Fruit fly (Drosophila melanogaster) whole organism, embryonic: ENCODE data around the gene Lmpt.

ENCODE experiments used
- BEAF-32 ChIP-seq: fragments of 200-800 bp; sonication (Bioruptor generic); optimal IDR thresholded peaks from 3 replicates; lab custom pipeline; 2017; ENCODE audit warnings: missing biosample characterization, missing genetic modification characterization, mild to moderate bottlenecking, moderate library complexity, missing genetic modification reagents
- Bgb ChIP-seq: fragments of 200-800 bp; sonication (Bioruptor generic); IDR thresholded peaks from 2 replicates; pipeline ENCODE4 v1.3.6; 2022; ENCODE audit warnings: missing biosample characterization, missing genetic modification characterization; ENCODE audit not compliant: partially characterized antibody
- Blimp-1 ChIP-seq: fragments of 200-800 bp; sonication (Bioruptor generic); optimal IDR thresholded peaks from 3 replicates; lab custom pipeline; 2018; ENCODE audit warnings: missing biosample characterization, missing genetic modification characterization, mild to moderate bottlenecking, moderate library complexity, missing genetic modification reagents
- CG10274 ChIP-seq: fragments of 200-800 bp; sonication (Bioruptor generic); optimal IDR thresholded peaks from 3 replicates; lab custom pipeline; 2017; ENCODE audit warnings: missing biosample characterization, mild to moderate bottlenecking, missing genetic modification characterization
- CG11456 ChIP-seq: fragments of 200-800 bp; sonication (Bioruptor generic); IDR thresholded peaks from 3 replicates; pipeline ENCODE4 v1.3.6; 2022; ENCODE audit warnings: missing biosample characterization, missing genetic modification characterization
- CG13287 ChIP-seq: fragments of 200-800 bp; sonication (Bioruptor generic); IDR thresholded peaks from 2 replicates; pipeline ENCODE4 v1.3.6; 2022; ENCODE audit warnings: missing biosample characterization, missing genetic modification characterization; ENCODE audit not compliant: partially characterized antibody
- CG1603 ChIP-seq: fragments of 200-800 bp; sonication (Bioruptor generic); optimal IDR thresholded peaks from 2 replicates; lab custom pipeline; 2019; ENCODE audit warnings: missing biosample characterization, mild to moderate bottlenecking, missing genetic modification characterization, moderate library complexity
- CG17829 ChIP-seq: fragments of 200-800 bp; optimal IDR thresholded peaks from 2 replicates; lab custom pipeline; 2019; ENCODE audit warnings: missing biosample characterization, mild to moderate bottlenecking, missing genetic modification characterization, moderate library complexity
- CG30020 ChIP-seq: fragments of 200-800 bp; optimal IDR thresholded peaks from 2 replicates; lab custom pipeline; 2019; ENCODE audit warnings: missing biosample characterization, mild to moderate bottlenecking, missing genetic modification characterization, moderate library complexity
- CG3065 ChIP-seq: fragments of 200-800 bp; sonication (Bioruptor generic); optimal IDR thresholded peaks from 2 replicates; lab custom pipeline; 2016; ENCODE audit warnings: missing biosample characterization, missing genetic modification characterization
- CG42726 ChIP-seq: fragments of 200-800 bp; sonication (Bioruptor generic); IDR thresholded peaks from 2 replicates; pipeline ENCODE4 v1.3.6; 2022; ENCODE audit warnings: missing biosample characterization, missing genetic modification characterization; ENCODE audit not compliant: partially characterized antibody
- CG4424 ChIP-seq: fragments of 200-800 bp; sonication (Bioruptor generic); optimal IDR thresholded peaks from 3 replicates; lab custom pipeline; 2016; ENCODE audit warnings: missing biosample characterization, missing genetic modification characterization
- CG5245 ChIP-seq: fragments of 200-800 bp; sonication (Bioruptor generic); optimal IDR thresholded peaks from 3 replicates; lab custom pipeline; 2016; ENCODE audit warnings: missing biosample characterization, missing genetic modification characterization
- CG6654 ChIP-seq: fragments of 200-800 bp; sonication (Bioruptor generic); optimal IDR thresholded peaks from 2 replicates; lab custom pipeline; 2017; ENCODE audit warnings: missing biosample characterization, mild to moderate bottlenecking, missing genetic modification characterization
- CG8478 ChIP-seq: fragments of >200 bp; optimal IDR thresholded peaks from 2 replicates; lab custom pipeline; 2018
- CG9215 ChIP-seq: fragments of 200-800 bp; sonication (Bioruptor generic); IDR thresholded peaks from 2 replicates; pipeline ENCODE4 v1.3.6; 2022; ENCODE audit warnings: missing biosample characterization, missing genetic modification characterization
- CG9797 ChIP-seq: fragments of 200-800 bp; sonication (Bioruptor generic); optimal IDR thresholded peaks from 3 replicates; lab custom pipeline; 2018; ENCODE audit warnings: missing biosample characterization, mild to moderate bottlenecking, missing genetic modification characterization
- D ChIP-seq, 2 experiments: fragments of 200-800 bp in 1 of 2; fragments of >200 bp in 1 of 2; sonication (Bioruptor generic) in 1 of 2; optimal IDR thresholded peaks; 2 replicates in 1 of 2; 3 replicates in 1 of 2; lab custom pipeline; 2017; ENCODE audit warnings: mild to moderate bottlenecking in 1 of 2, missing biosample characterization in 1 of 2, missing genetic modification characterization in 1 of 2, missing genetic modification reagents in 1 of 2
- Dek ChIP-seq: fragments of 200-800 bp; sonication (Bioruptor generic); optimal IDR thresholded peaks from 3 replicates; lab custom pipeline; 2019; ENCODE audit warnings: missing biosample characterization, mild to moderate bottlenecking, missing genetic modification characterization, moderate library complexity
- Dip2 ChIP-seq: fragments of 200-800 bp; sonication (Bioruptor generic); IDR thresholded peaks from 2 replicates; pipeline ENCODE4 v1.3.6; 2022; ENCODE audit warnings: missing biosample characterization, missing genetic modification characterization
- Dip3 ChIP-seq: fragments of 200-800 bp; sonication (Bioruptor generic); optimal IDR thresholded peaks from 3 replicates; lab custom pipeline; 2016; ENCODE audit warnings: missing biosample characterization, missing genetic modification characterization
- Eip74EF ChIP-seq, 2 experiments: fragments of 200-800 bp in 1 of 2; fragments of >200 bp in 1 of 2; sonication (Bioruptor generic) in 1 of 2; optimal IDR thresholded peaks; 2 replicates each; lab custom pipeline; 2017 to 2019; ENCODE audit warnings: missing biosample characterization in 2 of 2, missing genetic modification characterization in 2 of 2, mild to moderate bottlenecking in 1 of 2, moderate library complexity in 1 of 2
- Gsc ChIP-seq: fragments of 200-800 bp; sonication (Bioruptor generic); IDR thresholded peaks from 2 replicates; pipeline ENCODE4 v1.3.6; 2022; ENCODE audit warnings: missing biosample characterization, missing genetic modification characterization
- HHEX ChIP-seq: fragments of 200-800 bp; sonication (Bioruptor generic); optimal IDR thresholded peaks from 3 replicates; lab custom pipeline; 2017; ENCODE audit warnings: missing biosample characterization, mild to moderate bottlenecking, missing genetic modification characterization, missing genetic modification reagents
- HLH3B ChIP-seq: fragments of 200-800 bp; sonication (Bioruptor generic); IDR thresholded peaks from 2 replicates; pipeline ENCODE4 v1.3.6; 2022; ENCODE audit warnings: missing biosample characterization, missing genetic modification characterization
- MTF-1 ChIP-seq: fragments of 200-800 bp; sonication (Bioruptor generic); optimal IDR thresholded peaks from 2 replicates; lab custom pipeline; 2018; ENCODE audit warnings: missing biosample characterization, mild to moderate bottlenecking, missing genetic modification characterization, borderline replicate concordance
- Med ChIP-seq: fragments of 200-800 bp; sonication (Bioruptor generic); peaks from one replicate; lab custom pipeline; 2016; ENCODE audit warnings: missing biosample characterization, missing genetic modification characterization, mild to moderate bottlenecking, inconsistent platforms, moderate library complexity
- Nf-YB ChIP-seq: fragments of 200-800 bp; sonication (Bioruptor generic); optimal IDR thresholded peaks from 3 replicates; lab custom pipeline; 2019; ENCODE audit warnings: missing biosample characterization, mild to moderate bottlenecking, missing genetic modification characterization, moderate library complexity
- NfI ChIP-seq: fragments of 200-800 bp; sonication (Bioruptor generic); optimal IDR thresholded peaks from 3 replicates; lab custom pipeline; 2018; ENCODE audit warnings: missing biosample characterization, mild to moderate bottlenecking, missing genetic modification characterization, moderate library complexity
- Optix ChIP-seq: fragments of 200-800 bp; sonication (Bioruptor generic); IDR thresholded peaks from 3 replicates; pipeline ENCODE4 v1.3.6; 2022; ENCODE audit warnings: missing biosample characterization, missing genetic modification characterization
- Pdp1 ChIP-seq, 2 experiments: fragments of 200-800 bp; sonication (Bioruptor generic); optimal IDR thresholded peaks; 3 replicates each; lab custom pipeline; 2016; ENCODE audit warnings: missing biosample characterization in 2 of 2, missing genetic modification characterization in 2 of 2, mild to moderate bottlenecking in 1 of 2, moderate library complexity in 1 of 2
- Poxn ChIP-seq: fragments of 200-800 bp; sonication (Bioruptor generic); IDR thresholded peaks from 2 replicates; pipeline ENCODE4 v1.3.6; 2022; ENCODE audit warnings: missing biosample characterization, missing genetic modification characterization
- Rx ChIP-seq: fragments of 200-800 bp; sonication (Bioruptor generic); IDR thresholded peaks from 2 replicates; pipeline ENCODE4 v1.3.6; 2022; ENCODE audit warnings: missing biosample characterization, missing genetic modification characterization
- ci ChIP-seq: fragments of 200-800 bp; sonication (Bioruptor generic); IDR thresholded peaks from 3 replicates; pipeline ENCODE4 v1.3.6; 2022; ENCODE audit warnings: missing biosample characterization, missing genetic modification characterization
- cwo ChIP-seq: fragments of 200-800 bp; sonication (Bioruptor generic); optimal IDR thresholded peaks from 3 replicates; lab custom pipeline; 2017; ENCODE audit warnings: missing biosample characterization, missing genetic modification characterization, mild to moderate bottlenecking, moderate library complexity, missing genetic modification reagents
- da ChIP-seq: fragments of 200-800 bp; sonication (Bioruptor generic); optimal IDR thresholded peaks from 2 replicates; lab custom pipeline; 2016; ENCODE audit warnings: missing biosample characterization, missing genetic modification characterization
- dan ChIP-seq: fragments of 200-800 bp; sonication (Bioruptor generic); IDR thresholded peaks from 2 replicates; pipeline ENCODE4 v1.3.6; 2022; ENCODE audit warnings: missing biosample characterization, missing genetic modification characterization
- esg ChIP-seq: fragments of 200-800 bp; sonication (Bioruptor generic); conservative IDR thresholded peaks from 2 replicates; pipeline ENCODE4 v1.3.6; 2022; ENCODE audit warnings: missing biosample characterization, missing genetic modification characterization
- fu2 ChIP-seq: fragments of 200-800 bp; sonication (Bioruptor generic); optimal IDR thresholded peaks from 2 replicates; lab custom pipeline; 2016; ENCODE audit warnings: missing biosample characterization, missing genetic modification characterization
- gfzf ChIP-seq: fragments of 200-800 bp; sonication (Bioruptor generic); optimal IDR thresholded peaks from 2 replicates; lab custom pipeline; 2016; ENCODE audit warnings: missing biosample characterization, mild to moderate bottlenecking, missing genetic modification characterization, moderate library complexity
- grn ChIP-seq: fragments of 200-800 bp; sonication (Bioruptor generic); optimal IDR thresholded peaks from 3 replicates; lab custom pipeline; 2017; ENCODE audit warnings: missing biosample characterization, missing genetic modification characterization
- jumu ChIP-seq: fragments of 200-800 bp; sonication (Bioruptor generic); optimal IDR thresholded peaks from 3 replicates; lab custom pipeline; 2016; ENCODE audit warnings: missing biosample characterization, missing genetic modification characterization
- mld ChIP-seq: fragments of 200-800 bp; sonication (Bioruptor generic); IDR thresholded peaks from 3 replicates; pipeline ENCODE4 v1.3.6; 2022; ENCODE audit warnings: missing biosample characterization, missing genetic modification characterization; ENCODE audit not compliant: partially characterized antibody
- row ChIP-seq: fragments of 200-800 bp; sonication (Bioruptor generic); IDR thresholded peaks from 3 replicates; pipeline ENCODE4 v1.3.6; 2022; ENCODE audit warnings: missing biosample characterization, missing genetic modification characterization
- shn ChIP-seq: fragments of 200-800 bp; sonication (Bioruptor generic); optimal IDR thresholded peaks from 3 replicates; lab custom pipeline; 2016; ENCODE audit warnings: missing biosample characterization, missing genetic modification characterization
- sima ChIP-seq: fragments of 200-800 bp; sonication (Bioruptor generic); optimal IDR thresholded peaks from 2 replicates; lab custom pipeline; 2016; ENCODE audit warnings: missing biosample characterization, missing genetic modification characterization
- sqz ChIP-seq: fragments of 200-800 bp; sonication (Bioruptor generic); optimal IDR thresholded peaks from 3 replicates; lab custom pipeline; 2018; ENCODE audit warnings: missing biosample characterization, mild to moderate bottlenecking, missing genetic modification characterization
- sug ChIP-seq: fragments of 200-800 bp; optimal IDR thresholded peaks from 2 replicates; lab custom pipeline; 2019; ENCODE audit warnings: missing biosample characterization, mild to moderate bottlenecking, missing genetic modification characterization, moderate library complexity
- tna ChIP-seq: fragments of 200-800 bp; sonication (Bioruptor generic); IDR thresholded peaks from 2 replicates; pipeline ENCODE4 v1.3.6; 2022; ENCODE audit warnings: missing biosample characterization, missing genetic modification characterization; ENCODE audit not compliant: partially characterized antibody
- usp ChIP-seq: fragments of >200 bp; optimal IDR thresholded peaks from 2 replicates; lab custom pipeline; 2017; ENCODE audit warnings: missing biosample characterization, missing genetic modification characterization
- wor ChIP-seq: fragments of 200-800 bp; sonication (Bioruptor generic); IDR thresholded peaks from 2 replicates; pipeline ENCODE4 v1.3.6; 2022; ENCODE audit warnings: missing biosample characterization, missing genetic modification characterization

Gene Lmpt

dm6 chr3L:16860879-16861278 lies 4.2 kb upstream of the Lmpt start (continued):
- peak; percentile 3 for TF ChIP-seq CG17829 (tag; lab: Kevin White, UChicago)
- TF ChIP-seq gfzf, result peak; percentile 62
- no peak for TF ChIP-seq da
- no peak for TF ChIP-seq dan (GFP tag; lab: Robert Waterston, UW)
- TF ChIP-seq tna, result no peak
- no peak for TF ChIP-seq CG5245 (GFP tag; lab: Kevin White, UChicago)
- TF ChIP-seq CG3065 (GFP tag; lab: Kevin White, UChicago), result no peak
- TF ChIP-seq CG42726 (GFP tag; lab: Robert Waterston, UW), result no peak
- no peak for TF ChIP-seq CG4424 (GFP tag; lab: Kevin White, UChicago)
- no peak for TF ChIP-seq Eip74EF (GFP tag; optimal IDR thresholded peaks at IDR 0.05; lab: Kevin White, UChicago)
- TF ChIP-seq CG6654 (GFP tag; lab: Kevin White, UChicago), result no peak
- no peak for TF ChIP-seq Nf-YB (GFP tag; lab: Kevin White, UChicago)
- peak; percentile 54 for TF ChIP-seq CG9797
- no peak for TF ChIP-seq Blimp-1 (GFP tag; lab: Kevin White, UChicago)
- no peak for TF ChIP-seq Gsc (GFP tag; lab: Robert Waterston, UW)
- peak; percentile 95 for TF ChIP-seq CG30020 (tag; lab: Kevin White, UChicago)
- TF ChIP-seq HHEX (GFP tag; lab: Kevin White, UChicago), result no peak
- no peak for TF ChIP-seq jumu (GFP tag; lab: Kevin White, UChicago)
- TF ChIP-seq Dip2 (GFP tag; lab: Robert Waterston, UW), result no peak
- TF ChIP-seq wor, result no peak
- TF ChIP-seq shn, result no peak
- TF ChIP-seq CG9215 (GFP tag; lab: Robert Waterston, UW), result no peak
- no peak for TF ChIP-seq MTF-1 (GFP tag; lab: Kevin White, UChicago)
- TF ChIP-seq BEAF-32, result peak; percentile 36
- TF ChIP-seq sima, result no peak
- TF ChIP-seq sug (tag; lab: Kevin White, UChicago), result no peak
- TF ChIP-seq usp (GFP tag; lab: Kevin White, UChicago), result no peak
- no peak for TF ChIP-seq CG10274 (GFP tag; lab: Kevin White, UChicago)
- no peak for TF ChIP-seq D (optimal IDR thresholded peaks at IDR 0.05; lab: Kevin White, UChicago)
- TF ChIP-seq D (GFP tag; optimal IDR thresholded peaks at IDR 0.05; lab: Kevin White, UChicago), result no peak
- no peak for TF ChIP-seq esg (GFP tag; lab: Robert Waterston, UW)
- no peak for TF ChIP-seq grn (GFP tag; lab: Kevin White, UChicago)
- TF ChIP-seq Poxn (GFP tag; lab: Robert Waterston, UW), result no peak
- TF ChIP-seq sqz (GFP tag; lab: Kevin White, UChicago), result no peak
- TF ChIP-seq, all 482 proteins: peak for 28

dm6 chr3L:16862284-16862683 lies 2.8 kb upstream of the Lmpt start, which contains the start of gene Rh4:
Gene Rh4 (minus strand): TSS chr3L:16862517.
- 0 out of 2 replicates have a peak, but pooled peaks have one; percentile 19 for TF ChIP-seq Rx (GFP tag; lab: Robert Waterston, UW)
- TF ChIP-seq Bgb (GFP tag; lab: Robert Waterston, UW), result 0 out of 2 replicates have a peak, but pooled peaks have one; percentile 24
- 0 out of 3 replicates have a peak, but pooled peaks have one; percentile 12 for TF ChIP-seq row
- peak in 1 of 2 experiments; percentile 77 for TF ChIP-seq Pdp1 (GFP tag; optimal IDR thresholded peaks at IDR 0.05; lab: Kevin White, UChicago)
- no peak for TF ChIP-seq cwo (GFP tag; lab: Kevin White, UChicago)
- TF ChIP-seq fu2, result no peak
- peak; percentile 28; the same call in 1 of the 3 replicates for TF ChIP-seq ci (GFP tag; lab: Robert Waterston, UW)
- TF ChIP-seq Optix (GFP tag; lab: Robert Waterston, UW), result 0 out of 3 replicates have a peak, but pooled peaks have one; percentile 24
- peak; percentile 70 for TF ChIP-seq Med (GFP tag; lab: Kevin White, UChicago)
- no peak for TF ChIP-seq Dek (tag; lab: Kevin White, UChicago)
- 0 out of 2 replicates have a peak, but pooled peaks have one; percentile 5 for TF ChIP-seq CG13287 (GFP tag; lab: Robert Waterston, UW)
- no peak for TF ChIP-seq NfI (GFP tag; lab: Kevin White, UChicago)
- no peak for TF ChIP-seq HLH3B (GFP tag; lab: Robert Waterston, UW)
- TF ChIP-seq Dip3 (GFP tag; lab: Kevin White, UChicago), result no peak
- no peak for TF ChIP-seq CG1603 (tag; lab: Kevin White, UChicago)
- TF ChIP-seq CG11456 (GFP tag; lab: Robert Waterston, UW), result 0 out of 3 replicates have a peak, but pooled peaks have one; percentile 53
- peak; percentile 7 for TF ChIP-seq CG8478 (lab: Kevin White, UChicago)
- TF ChIP-seq mld (GFP tag; lab: Robert Waterston, UW), result 0 out of 3 replicates have a peak, but pooled peaks have one; percentile 14
